Worm (Caenorhabditis elegans): ENCODE results near the gene srh-308.

srh-308 gene

DNA sequence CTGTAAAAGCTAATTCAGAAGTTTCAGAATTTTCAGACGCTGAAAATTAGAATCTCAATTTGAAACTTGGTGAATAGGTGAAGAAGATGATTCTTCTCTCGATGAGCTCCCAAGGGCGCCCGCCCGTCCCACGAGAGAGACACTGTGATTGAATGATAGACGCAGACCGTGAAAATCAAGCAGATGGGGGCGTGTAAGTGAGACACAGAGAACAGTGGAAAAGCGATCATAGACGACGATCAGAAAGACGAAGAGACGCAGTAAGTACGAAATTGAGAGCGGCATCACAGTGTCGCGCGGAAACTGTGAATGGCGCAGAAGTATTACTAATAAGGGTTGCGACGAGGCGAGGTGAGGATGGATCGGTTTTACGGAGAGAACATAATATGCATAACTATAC lies 15.0 kb downstream of the srh-308 start:
- no peak for TF ChIP-seq lin-32 (GFP tag; optimal IDR thresholded peaks at IDR 0.05)
- no peak for TF ChIP-seq drap-1 (GFP tag; optimal IDR thresholded peaks at IDR 0.05)
- peak; percentile 21 for TF ChIP-seq pha-4 (tag; optimal IDR thresholded peaks at IDR 0.05)
- no peak for TF ChIP-seq ztf-11 (tag; optimal IDR thresholded peaks at IDR 0.05)
- TF ChIP-seq hlh-1 (tag; optimal IDR thresholded peaks at IDR 0.05): no peak
- peak; percentile 44 for TF ChIP-seq ham-2 (GFP tag; optimal IDR thresholded peaks at IDR 0.05)
- no peak for TF ChIP-seq nhr-237 (tag; optimal IDR thresholded peaks at IDR 0.05)
- no peak for TF ChIP-seq nhr-28 (tag; optimal IDR thresholded peaks at IDR 0.05)
- no peak for TF ChIP-seq sptf-1 (tag; optimal IDR thresholded peaks at IDR 0.05)
- TF ChIP-seq ceh-83 (GFP tag; optimal IDR thresholded peaks at IDR 0.05): no peak
- no peak for TF ChIP-seq nhr-12 (tag; optimal IDR thresholded peaks at IDR 0.05)
- no peak for TF ChIP-seq lin-13 (tag; optimal IDR thresholded peaks at IDR 0.05)

DNA sequence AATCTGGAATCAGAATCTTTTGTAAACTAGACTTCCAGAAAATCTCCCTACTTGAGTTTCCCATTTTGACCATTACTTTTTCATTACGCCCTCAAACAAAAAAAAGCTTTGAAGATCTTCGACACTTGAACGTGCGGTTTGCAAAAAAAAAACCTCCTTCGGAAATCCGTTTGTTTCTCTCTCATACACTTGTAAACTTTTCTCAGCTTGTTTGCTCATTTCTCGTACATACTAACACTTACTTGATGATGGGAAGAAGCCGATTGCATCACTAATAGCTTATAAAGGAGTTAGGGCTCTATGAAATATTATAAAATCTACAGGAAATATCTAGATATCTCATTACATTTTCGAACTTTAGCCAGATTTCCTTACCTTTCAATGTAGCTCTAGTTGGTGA lies 15.4 kb downstream of the srh-308 start:
- TF ChIP-seq ham-2 (GFP tag; optimal IDR thresholded peaks at IDR 0.05): no peak
- no peak for TF ChIP-seq lsy-2 (tag; optimal IDR thresholded peaks at IDR 0.05)
- no peak for TF ChIP-seq lin-32 (GFP tag; optimal IDR thresholded peaks at IDR 0.05)
- no peak for TF ChIP-seq ceh-39 (tag; optimal IDR thresholded peaks at IDR 0.05)
- no peak for TF ChIP-seq nhr-237 (tag; optimal IDR thresholded peaks at IDR 0.05)

DNA sequence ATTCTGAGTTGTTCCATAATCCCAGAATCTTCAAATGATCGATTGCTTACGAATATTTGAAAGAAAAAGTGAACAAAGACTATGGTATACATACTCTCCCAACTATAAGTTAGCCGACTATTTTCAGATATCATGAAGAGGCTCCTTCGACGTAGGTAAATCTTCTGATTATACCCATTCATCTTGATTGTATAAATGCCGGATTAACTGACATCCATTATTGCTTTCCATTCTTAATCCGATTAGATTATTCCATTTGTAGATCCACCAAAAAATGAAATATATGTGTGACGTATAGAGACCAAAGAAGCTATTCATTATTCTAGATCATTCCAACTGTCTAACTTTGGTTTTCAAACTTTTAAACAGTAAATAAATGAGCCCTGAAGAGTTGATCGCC lies 23.9 kb downstream of the srh-308 start:
- TF ChIP-seq ztf-11 (tag; optimal IDR thresholded peaks at IDR 0.05) (no peak), elt-1 (tag; optimal IDR thresholded peaks at IDR 0.05; ENCODE audit: borderline replicate concordance, insufficient read depth) (no peak), unc-120 (tag; optimal IDR thresholded peaks at IDR 0.05; ENCODE audit: poor library complexity, severe bottlenecking) (no peak), lin-13 (tag; optimal IDR thresholded peaks at IDR 0.05) (no peak), unc-62 (GFP tag; optimal IDR thresholded peaks at IDR 0.05) (no peak), pha-4 (tag; optimal IDR thresholded peaks at IDR 0.05) (no peak), bed-3 (GFP tag; optimal IDR thresholded peaks at IDR 0.05) (no peak), mep-1 (tag; optimal IDR thresholded peaks at IDR 0.05) (no peak), lin-32 (GFP tag; optimal IDR thresholded peaks at IDR 0.05) (no peak), sem-2 (GFP tag; optimal IDR thresholded peaks at IDR 0.05) (no peak), blmp-1 (tag; optimal IDR thresholded peaks at IDR 0.05) (no peak), nhr-237 (tag; optimal IDR thresholded peaks at IDR 0.05) (no peak), ces-1 (GFP tag; optimal IDR thresholded peaks at IDR 0.05) (no peak)

DNA sequence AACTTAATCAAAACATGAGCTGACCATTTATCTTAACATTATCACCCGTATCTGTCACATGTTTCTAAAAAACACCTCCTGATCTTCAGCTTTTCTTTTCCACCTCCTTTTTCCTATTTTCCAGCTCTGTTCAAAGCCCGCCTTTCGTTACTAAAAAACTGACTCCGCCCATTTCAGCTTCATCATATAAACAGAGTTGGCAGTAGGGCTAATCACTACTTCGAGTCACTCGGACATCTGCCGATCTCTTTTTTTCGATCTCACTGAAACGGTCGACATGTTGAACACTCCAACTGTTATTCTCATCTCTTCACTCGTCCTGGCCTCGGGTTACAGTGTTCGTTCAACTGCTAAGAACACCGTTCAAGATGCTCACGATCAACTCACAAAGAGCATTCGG lies 24.9 kb downstream of the srh-308 start, which contains the start of gene droe-4:
Gene droe-4 (plus strand): TSS at position 172 of the 400 bp plus-strand sequence.
- TF ChIP-seq nhr-76 (tag; optimal IDR thresholded peaks at IDR 0.05): no peak
- no peak for TF ChIP-seq unc-39 (tag; optimal IDR thresholded peaks at IDR 0.05)
- TF ChIP-seq mls-2 (tag; optimal IDR thresholded peaks at IDR 0.05): no peak
- TF ChIP-seq elt-1 (tag; optimal IDR thresholded peaks at IDR 0.05; ENCODE audit: borderline replicate concordance, insufficient read depth): no peak
- no peak for TF ChIP-seq lin-13 (tag; optimal IDR thresholded peaks at IDR 0.05)
- TF ChIP-seq nhr-237 (tag; optimal IDR thresholded peaks at IDR 0.05): no peak
- TF ChIP-seq M03D4.4 (tag; optimal IDR thresholded peaks at IDR 0.05): no peak
- no peak for TF ChIP-seq bed-3 (GFP tag; optimal IDR thresholded peaks at IDR 0.05)
- TF ChIP-seq blmp-1 (tag; optimal IDR thresholded peaks at IDR 0.05): no peak
- no peak for TF ChIP-seq ham-2 (GFP tag; optimal IDR thresholded peaks at IDR 0.05)
- TF ChIP-seq ztf-11 (tag; optimal IDR thresholded peaks at IDR 0.05): no peak
- TF ChIP-seq nhr-2 (tag; optimal IDR thresholded peaks at IDR 0.05): no peak
- TF ChIP-seq cnd-1 (tag; optimal IDR thresholded peaks at IDR 0.05): no peak
- no peak for TF ChIP-seq nhr-28 (tag; optimal IDR thresholded peaks at IDR 0.05)
- TF ChIP-seq elt-3 (tag; optimal IDR thresholded peaks at IDR 0.05): no peak

DNA sequence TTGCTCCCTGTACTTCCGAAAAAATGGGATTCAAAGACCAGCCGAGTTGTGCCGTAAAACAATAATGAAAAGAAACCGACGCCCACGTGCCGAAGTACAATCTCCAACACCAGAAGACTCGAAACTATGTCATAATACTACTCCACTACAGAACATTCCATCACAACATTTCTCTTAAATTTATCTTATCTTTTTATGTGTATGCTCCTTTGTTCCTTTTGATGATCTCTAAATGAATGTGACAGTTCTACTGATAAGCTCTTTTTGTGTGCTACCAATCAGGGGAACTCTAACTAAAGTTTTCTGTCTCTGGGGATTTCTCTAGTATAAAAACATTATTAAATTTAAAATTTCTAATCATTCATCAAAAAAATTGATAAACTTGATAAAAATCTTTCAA lies 30.6 kb downstream of the srh-308 start:
- TF ChIP-seq nhr-237 (tag; optimal IDR thresholded peaks at IDR 0.05): no peak
- no peak for TF ChIP-seq ceh-43 (GFP tag; optimal IDR thresholded peaks at IDR 0.05)

DNA sequence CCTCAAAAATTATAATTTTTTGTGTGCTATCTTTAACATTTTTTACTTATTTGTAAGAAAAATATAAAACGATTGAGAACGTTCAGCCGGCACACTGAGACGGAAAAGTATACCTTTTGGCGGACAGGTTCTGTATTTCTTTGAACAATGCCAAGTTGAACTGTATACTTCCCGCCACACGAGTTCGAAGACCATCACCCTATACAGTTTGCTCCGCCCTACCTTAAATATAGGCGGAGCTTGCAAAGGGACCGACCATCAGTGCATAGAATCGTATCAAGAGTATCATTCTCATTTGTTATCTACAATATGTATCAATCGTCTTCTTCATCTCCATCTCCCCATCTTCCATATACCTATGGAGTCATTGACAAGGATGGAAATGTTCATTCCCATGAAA lies 32.5 kb downstream of the srh-308 start, which contains the start of gene end-1:
Gene end-1 (plus strand): TSS at position 301 of the 400 bp plus-strand sequence.
- TF ChIP-seq drap-1 (GFP tag; optimal IDR thresholded peaks at IDR 0.05): no peak
- TF ChIP-seq mep-1 (tag; optimal IDR thresholded peaks at IDR 0.05): no peak
- no peak for TF ChIP-seq ceh-39 (tag; optimal IDR thresholded peaks at IDR 0.05)
- no peak for TF ChIP-seq ceh-43 (GFP tag; optimal IDR thresholded peaks at IDR 0.05)
- no peak for TF ChIP-seq nhr-76 (tag; optimal IDR thresholded peaks at IDR 0.05)
- no peak for TF ChIP-seq unc-39 (tag; optimal IDR thresholded peaks at IDR 0.05)
- TF ChIP-seq ces-1 (GFP tag; optimal IDR thresholded peaks at IDR 0.05): no peak
- TF ChIP-seq nhr-28 (tag; optimal IDR thresholded peaks at IDR 0.05): no peak
- no peak for TF ChIP-seq unc-120 (tag; optimal IDR thresholded peaks at IDR 0.05; ENCODE audit: poor library complexity, severe bottlenecking)
- TF ChIP-seq ztf-11 (tag; optimal IDR thresholded peaks at IDR 0.05): no peak
- TF ChIP-seq zip-8 (tag; optimal IDR thresholded peaks at IDR 0.05): no peak
- TF ChIP-seq elt-3 (tag; optimal IDR thresholded peaks at IDR 0.05): no peak
- TF ChIP-seq lsy-2 (tag; optimal IDR thresholded peaks at IDR 0.05): no peak
- no peak for TF ChIP-seq pha-4 (tag; optimal IDR thresholded peaks at IDR 0.05)
- TF ChIP-seq lin-32 (GFP tag; optimal IDR thresholded peaks at IDR 0.05): no peak
- no peak for TF ChIP-seq lin-13 (tag; optimal IDR thresholded peaks at IDR 0.05)
- TF ChIP-seq sem-2 (GFP tag; optimal IDR thresholded peaks at IDR 0.05): no peak
- no peak for TF ChIP-seq sptf-1 (tag; optimal IDR thresholded peaks at IDR 0.05)
- no peak for TF ChIP-seq nhr-2 (tag; optimal IDR thresholded peaks at IDR 0.05)
- no peak for TF ChIP-seq unc-62 (GFP tag; optimal IDR thresholded peaks at IDR 0.05)
